Fruit fly (Drosophila melanogaster): Measurements from ENCODE around the gene dac.
A peak's percentile ranks its signal among the peaks of the same experiment; 100 is the strongest.

- no peak for TF ChIP-seq EcR (GFP tag; optimal IDR thresholded peaks at IDR 0.05)
- peak; percentile 10 for TF ChIP-seq Snoo (tag; optimal IDR thresholded peaks at IDR 0.05)
- no peak for TF ChIP-seq fd96Ca (GFP tag; IDR thresholded peaks at IDR 0.05)
- no peak for TF ChIP-seq CG13204 (GFP tag; optimal IDR thresholded peaks at IDR 0.05)
Measured at dm6 chr2L:16476517-16476916, 9.3 kb downstream of the dac start.

Data from whole organism, pupa.